Fruit fly (Drosophila melanogaster) whole organism, embryonic: ENCODE measurements around the gene Trl.

Source experiments
- B-H2 ChIP-seq: fragments of 200-800 bp; sonication (Bioruptor generic); optimal IDR thresholded peaks from 2 replicates; lab custom pipeline; 2018; ENCODE audit warnings: missing biosample characterization, mild to moderate bottlenecking, missing genetic modification characterization
- BEAF-32 ChIP-seq: fragments of 200-800 bp; sonication (Bioruptor generic); optimal IDR thresholded peaks from 3 replicates; lab custom pipeline; 2017; ENCODE audit warnings: missing biosample characterization, missing genetic modification characterization, mild to moderate bottlenecking, moderate library complexity, missing genetic modification reagents
- CG10147 ChIP-seq: fragments of 200-800 bp; sonication (Bioruptor generic); optimal IDR thresholded peaks from 2 replicates; lab custom pipeline; 2019; ENCODE audit warnings: missing biosample characterization, mild to moderate bottlenecking, missing genetic modification characterization, moderate library complexity
- CG11560 ChIP-seq: fragments of 200-800 bp; sonication (Bioruptor generic); IDR thresholded peaks from 3 replicates; pipeline ENCODE4 v1.3.6; 2022; ENCODE audit warnings: missing biosample characterization, missing genetic modification characterization
- CG11695 ChIP-seq: fragments of 200-800 bp; sonication (Bioruptor generic); IDR thresholded peaks from 3 replicates; pipeline ENCODE4 v1.3.6; 2022; ENCODE audit warnings: missing biosample characterization, missing genetic modification characterization
- CG12744 ChIP-seq: fragments of 200-800 bp; sonication (Bioruptor generic); optimal IDR thresholded peaks from 2 replicates; lab custom pipeline; 2016; ENCODE audit warnings: missing biosample characterization, missing genetic modification characterization
- CG14965 ChIP-seq: fragments of 200-800 bp; sonication (Bioruptor generic); optimal IDR thresholded peaks from 2 replicates; lab custom pipeline; 2016; ENCODE audit warnings: missing biosample characterization, missing genetic modification characterization, borderline replicate concordance
- CG17359 ChIP-seq: fragments of 200-800 bp; sonication (Bioruptor generic); optimal IDR thresholded peaks from 3 replicates; lab custom pipeline; 2018; ENCODE audit warnings: missing biosample characterization, mild to moderate bottlenecking, missing genetic modification characterization, moderate library complexity
- CG1832 ChIP-seq: fragments of 200-800 bp; sonication (Bioruptor generic); optimal IDR thresholded peaks from 2 replicates; lab custom pipeline; 2017; ENCODE audit warnings: missing biosample characterization, mild to moderate bottlenecking, missing genetic modification characterization, inconsistent platforms
- CG18476 ChIP-seq: fragments of 200-800 bp; sonication (Bioruptor generic); optimal IDR thresholded peaks from 2 replicates; lab custom pipeline; 2016; ENCODE audit warnings: missing biosample characterization, mild to moderate bottlenecking, missing genetic modification characterization
- CG18599 ChIP-seq: fragments of 200-800 bp; sonication (Bioruptor generic); optimal IDR thresholded peaks from 3 replicates; lab custom pipeline; 2017; ENCODE audit warnings: missing biosample characterization, missing genetic modification characterization, mild to moderate bottlenecking, moderate library complexity, missing genetic modification reagents
- CG2120 ChIP-seq: fragments of 200-800 bp; sonication (Bioruptor generic); optimal IDR thresholded peaks from 3 replicates; lab custom pipeline; 2016; ENCODE audit warnings: missing biosample characterization, missing genetic modification characterization
- CG2199 ChIP-seq: fragments of 200-800 bp; sonication (Bioruptor generic); IDR thresholded peaks from 3 replicates; pipeline ENCODE4 v1.3.6; 2022; ENCODE audit warnings: missing biosample characterization, missing genetic modification characterization
- CG31224 ChIP-seq: fragments of 200-800 bp; sonication (Bioruptor generic); IDR thresholded peaks from 2 replicates; pipeline ENCODE4 v1.3.6; 2022; ENCODE audit warnings: missing biosample characterization, missing genetic modification characterization
- CG31365 ChIP-seq: fragments of 200-800 bp; sonication (Bioruptor generic); optimal IDR thresholded peaks from 2 replicates; lab custom pipeline; 2018; ENCODE audit warnings: missing biosample characterization, mild to moderate bottlenecking, missing genetic modification characterization
- CG3726 ChIP-seq: fragments of 200-800 bp; sonication (Bioruptor generic); IDR thresholded peaks from 3 replicates; pipeline ENCODE4, ENCODE4 v1.3.6; 2022; ENCODE audit warnings: missing biosample characterization, missing genetic modification characterization
- CG5180 ChIP-seq: fragments of 200-800 bp; sonication (Bioruptor generic); optimal IDR thresholded peaks from 3 replicates; lab custom pipeline; 2017; ENCODE audit warnings: missing biosample characterization, missing genetic modification characterization, mild to moderate bottlenecking, moderate library complexity, missing genetic modification reagents
- CG6765 ChIP-seq: fragments of 200-800 bp; sonication (Bioruptor generic); optimal IDR thresholded peaks from 3 replicates; lab custom pipeline; 2017; ENCODE audit warnings: missing biosample characterization, mild to moderate bottlenecking, missing genetic modification characterization
- CG7271 ChIP-seq: fragments of 200-800 bp; sonication (Bioruptor generic); optimal IDR thresholded peaks from 2 replicates; lab custom pipeline; 2018; ENCODE audit warnings: missing biosample characterization, mild to moderate bottlenecking, missing genetic modification characterization, moderate library complexity
- CG7786 ChIP-seq: fragments of 200-800 bp; sonication (Bioruptor generic); optimal IDR thresholded peaks from 2 replicates; lab custom pipeline; 2016; ENCODE audit warnings: missing biosample characterization, missing genetic modification characterization
- CG8290 ChIP-seq, 3 experiments: fragments of 200-800 bp; sonication (Bioruptor generic); optimal IDR thresholded peaks; 2 replicates each; lab custom pipeline; 2016 to 2019; ENCODE audit warnings: missing biosample characterization in 3 of 3, missing genetic modification characterization in 3 of 3, mild to moderate bottlenecking in 2 of 3, moderate library complexity in 1 of 3
- CG8388 ChIP-seq: fragments of 200-800 bp; sonication (Bioruptor generic); optimal IDR thresholded peaks from 2 replicates; lab custom pipeline; 2019; ENCODE audit warnings: missing biosample characterization, mild to moderate bottlenecking, missing genetic modification characterization, moderate library complexity
- CG9876 ChIP-seq: fragments of 200-800 bp; sonication (Bioruptor generic); optimal IDR thresholded peaks from 2 replicates; lab custom pipeline; 2016; ENCODE audit warnings: missing biosample characterization, missing genetic modification characterization
- D19B ChIP-seq: fragments of 200-800 bp; sonication (Bioruptor generic); optimal IDR thresholded peaks from 2 replicates; lab custom pipeline; 2017; ENCODE audit warnings: missing biosample characterization, mild to moderate bottlenecking, missing genetic modification characterization
- Dbx ChIP-seq: fragments of 200-800 bp; sonication (Bioruptor generic); IDR thresholded peaks from 3 replicates; pipeline ENCODE4 v1.3.6; 2022; ENCODE audit warnings: missing biosample characterization, missing genetic modification characterization
- Dip2 ChIP-seq: fragments of 200-800 bp; sonication (Bioruptor generic); IDR thresholded peaks from 2 replicates; pipeline ENCODE4 v1.3.6; 2022; ENCODE audit warnings: missing biosample characterization, missing genetic modification characterization
- Kr ChIP-seq: fragments of 200-800 bp; sonication (Bioruptor generic); optimal IDR thresholded peaks from 2 replicates; lab custom pipeline; 2017; ENCODE audit warnings: missing biosample characterization, mild to moderate bottlenecking, missing genetic modification characterization
- Nf-YC ChIP-seq: fragments of 200-800 bp; optimal IDR thresholded peaks from 3 replicates; lab custom pipeline; 2019; ENCODE audit warnings: missing biosample characterization, mild to moderate bottlenecking, missing genetic modification characterization, moderate library complexity
- Taf1 ChIP-seq: fragments of 200-800 bp; sonication (Bioruptor generic); IDR thresholded peaks from 2 replicates; pipeline ENCODE4 v1.3.6; 2022; ENCODE audit warnings: missing biosample characterization, missing genetic modification characterization
- Trl ChIP-seq, 3 experiments: fragments of >200 bp in 2 of 3; fragments of 200-800 bp in 1 of 3; sonication (Bioruptor generic) in 1 of 3; optimal IDR thresholded peaks; 2 replicates in 1 of 3; 3 replicates in 2 of 3; lab custom pipeline; 2016 to 2017; ENCODE audit warnings: missing biosample characterization in 1 of 3, missing genetic modification characterization in 1 of 3
- aop ChIP-seq: fragments of 200-800 bp; sonication (Bioruptor generic); IDR thresholded peaks from 2 replicates; pipeline ENCODE4 v1.3.6; 2022; ENCODE audit warnings: missing biosample characterization, missing genetic modification characterization
- ara ChIP-seq: fragments of 200-800 bp; sonication (Bioruptor generic); IDR thresholded peaks from 2 replicates; pipeline ENCODE4 v1.3.6; 2022; ENCODE audit warnings: missing biosample characterization, missing genetic modification characterization
- ash1 ChIP-seq: fragments of 200-800 bp; sonication (Bioruptor generic); optimal IDR thresholded peaks from 2 replicates; lab custom pipeline; 2018; ENCODE audit warnings: missing biosample characterization, mild to moderate bottlenecking, missing genetic modification characterization
- bab2 ChIP-seq: fragments of 200-800 bp; sonication (Bioruptor generic); optimal IDR thresholded peaks from 2 replicates; lab custom pipeline; 2016; ENCODE audit warnings: missing biosample characterization, missing genetic modification characterization
- bbx ChIP-seq: fragments of 200-800 bp; sonication (Bioruptor generic); IDR thresholded peaks from 2 replicates; pipeline ENCODE4 v1.3.6; 2022; ENCODE audit warnings: missing biosample characterization, missing genetic modification characterization; ENCODE audit not compliant: partially characterized antibody
- bigmax ChIP-seq: fragments of 200-800 bp; sonication (Bioruptor generic); optimal IDR thresholded peaks from 2 replicates; lab custom pipeline; 2018; ENCODE audit warnings: missing biosample characterization, mild to moderate bottlenecking, missing genetic modification characterization
- chif ChIP-seq, 2 experiments: fragments of 200-800 bp; sonication (Bioruptor generic); optimal IDR thresholded peaks; 3 replicates each; lab custom pipeline; 2016; ENCODE audit warnings: missing biosample characterization in 2 of 2, missing genetic modification characterization in 2 of 2
- fd102C ChIP-seq: fragments of 200-800 bp; sonication (Bioruptor generic); optimal IDR thresholded peaks from 2 replicates; lab custom pipeline; 2018; ENCODE audit warnings: missing biosample characterization, mild to moderate bottlenecking, missing genetic modification characterization, moderate library complexity
- ftz-f1 ChIP-seq: fragments of 200-800 bp; sonication (Bioruptor generic); optimal IDR thresholded peaks from 2 replicates; lab custom pipeline; 2016; ENCODE audit warnings: missing biosample characterization, missing genetic modification characterization
- gro ChIP-seq: fragments of 200-800 bp; sonication (Bioruptor generic); optimal IDR thresholded peaks from 2 replicates; lab custom pipeline; 2016; ENCODE audit warnings: missing biosample characterization, missing genetic modification characterization
- kni ChIP-seq: fragments of 200-800 bp; sonication (Bioruptor generic); optimal IDR thresholded peaks from 3 replicates; lab custom pipeline; 2017; ENCODE audit warnings: mild to moderate bottlenecking, missing biosample characterization, missing genetic modification reagents, missing genetic modification characterization
- mirr ChIP-seq: fragments of 200-800 bp; sonication (Bioruptor generic); optimal IDR thresholded peaks from 3 replicates; lab custom pipeline; 2018; ENCODE audit warnings: missing biosample characterization, mild to moderate bottlenecking, missing genetic modification characterization
- nerfin-2 ChIP-seq: fragments of 200-800 bp; sonication (Bioruptor generic); IDR thresholded peaks from 2 replicates; pipeline ENCODE4 v1.3.6; 2022; ENCODE audit warnings: missing biosample characterization, missing genetic modification characterization; ENCODE audit not compliant: partially characterized antibody
- nmo ChIP-seq: fragments of 200-800 bp; sonication (Bioruptor generic); optimal IDR thresholded peaks from 2 replicates; lab custom pipeline; 2018; ENCODE audit warnings: missing biosample characterization, mild to moderate bottlenecking, missing genetic modification characterization, moderate library complexity
- onecut ChIP-seq: fragments of 200-800 bp; sonication (Bioruptor generic); IDR thresholded peaks from 2 replicates; pipeline ENCODE4 v1.3.6; 2022; ENCODE audit warnings: missing biosample characterization, missing genetic modification characterization
- psq ChIP-seq: fragments of 200-800 bp; sonication (Bioruptor generic); optimal IDR thresholded peaks from 2 replicates; lab custom pipeline; 2017; ENCODE audit warnings: missing biosample characterization, missing genetic modification characterization
- sens-2 ChIP-seq: fragments of 200-800 bp; sonication (Bioruptor generic); IDR thresholded peaks from 2 replicates; pipeline ENCODE4 v1.3.6; 2022; ENCODE audit warnings: missing biosample characterization, missing genetic modification characterization
- sisA ChIP-seq: fragments of 200-800 bp; sonication (Bioruptor generic); IDR thresholded peaks from 2 replicates; pipeline ENCODE4 v1.3.6; 2022; ENCODE audit warnings: missing biosample characterization, missing genetic modification characterization
- stc ChIP-seq: fragments of 200-800 bp; sonication (Bioruptor generic); IDR thresholded peaks from 2 replicates; pipeline ENCODE4 v1.3.6; 2022; ENCODE audit warnings: missing biosample characterization, missing genetic modification characterization

Gene Trl

dm6 chr3L:14784949-14785408 lies 24.1 kb upstream of the Trl start (continued):
- peak; percentile 51 for TF ChIP-seq bigmax (GFP tag; lab: Kevin White, UChicago)
- TF ChIP-seq ftz-f1 = peak; percentile 51
- 0 out of 2 replicates have a peak, but pooled peaks have one; percentile 68 for TF ChIP-seq Dip2 (GFP tag; lab: Robert Waterston, UW)
- peak; percentile 96 for TF ChIP-seq CG8388 (GFP tag; lab: Kevin White, UChicago)
- peak; percentile 89 for TF ChIP-seq B-H2 (GFP tag; lab: Kevin White, UChicago)
- TF ChIP-seq CG9876 (GFP tag; lab: Kevin White, UChicago) = peak; percentile 77
- peak; percentile 99 for TF ChIP-seq nmo (GFP tag; lab: Kevin White, UChicago)
- TF ChIP-seq stc (GFP tag; lab: Robert Waterston, UW) = peak; percentile 93
- no peak for TF ChIP-seq bbx (GFP tag; lab: Robert Waterston, UW)
- no peak for TF ChIP-seq Trl (optimal IDR thresholded peaks at IDR 0.05; lab: Kevin White, UChicago)
- peak; percentile 88 for TF ChIP-seq Trl (GFP tag; optimal IDR thresholded peaks at IDR 0.05; lab: Kevin White, UChicago)
- peak; percentile 88 for TF ChIP-seq CG31365
- TF ChIP-seq ash1 (GFP tag; lab: Kevin White, UChicago) = peak; percentile 15
- peak; percentile 85 for TF ChIP-seq CG7271 (tag; lab: Kevin White, UChicago)
- TF ChIP-seq CG14965 (GFP tag; lab: Kevin White, UChicago) = peak; percentile 70
- peak; percentile 99 for TF ChIP-seq CG10147 (GFP tag; lab: Kevin White, UChicago)
- TF ChIP-seq bab2 = peak; percentile 94
- peak; percentile 78; the same call in 2 of the 3 replicates for TF ChIP-seq CG2199 (GFP tag; lab: Robert Waterston, UW)
- TF ChIP-seq aop (GFP tag; lab: Robert Waterston, UW) = peak; percentile 59; the same call in 1 of the 2 replicates
- peak; percentile 91 to 96 for TF ChIP-seq chif (GFP tag; optimal IDR thresholded peaks at IDR 0.05; lab: Kevin White, UChicago)
- peak; percentile 97 for TF ChIP-seq CG18476
- TF ChIP-seq Nf-YC (tag; lab: Kevin White, UChicago) = peak; percentile 92
- peak; percentile 91 for TF ChIP-seq Dbx
- peak; percentile 96 for TF ChIP-seq CG17359
- TF ChIP-seq gro (GFP tag; lab: Kevin White, UChicago) = peak; percentile 93
- TF ChIP-seq CG7786 (GFP tag; lab: Kevin White, UChicago) = peak; percentile 93
- TF ChIP-seq ara = peak; percentile 91
- peak; percentile 92 for TF ChIP-seq D19B (GFP tag; lab: Kevin White, UChicago)
- TF ChIP-seq CG1832 = no peak
- peak; percentile 97 for TF ChIP-seq CG6765
- TF ChIP-seq sens-2 (GFP tag; lab: Robert Waterston, UW) = peak; percentile 71; the same call in 1 of the 2 replicates
- TF ChIP-seq nerfin-2 (GFP tag; lab: Robert Waterston, UW) = no peak
- peak; percentile 81 for TF ChIP-seq CG11560 (tag; lab: Robert Waterston, UW)
- peak; percentile 96 for TF ChIP-seq CG11695 (GFP tag; lab: Robert Waterston, UW)
- peak; percentile 94 for TF ChIP-seq CG12744
- peak; percentile 86 for TF ChIP-seq sisA (GFP tag; lab: Robert Waterston, UW)
- peak; percentile 96 for TF ChIP-seq CG18599 (GFP tag; lab: Kevin White, UChicago)
- peak; percentile 82 for TF ChIP-seq Kr (GFP tag; lab: Kevin White, UChicago)
- peak; percentile 95 for TF ChIP-seq CG8290 (GFP tag; optimal IDR thresholded peaks at IDR 0.05; lab: Kevin White, UChicago)
- peak; percentile 74 to 91 for TF ChIP-seq CG8290 (tag; optimal IDR thresholded peaks at IDR 0.05; lab: Kevin White, UChicago)
- peak; percentile 79 for TF ChIP-seq psq (GFP tag; lab: Kevin White, UChicago)
- peak; percentile 87 for TF ChIP-seq CG31224 (GFP tag; lab: Robert Waterston, UW)
- peak; percentile 96 for TF ChIP-seq CG2120 (GFP tag; lab: Kevin White, UChicago)
- peak; percentile 92 for TF ChIP-seq CG5180 (GFP tag; lab: Kevin White, UChicago)
- TF ChIP-seq BEAF-32 = peak; percentile 14
- peak; percentile 60 for TF ChIP-seq fd102C (GFP tag; lab: Kevin White, UChicago)
- peak; percentile 90 for TF ChIP-seq mirr (GFP tag; lab: Kevin White, UChicago)
- peak; percentile 85 for TF ChIP-seq CG3726 (GFP tag; lab: Robert Waterston, UW)
- peak; percentile 92 for TF ChIP-seq kni (GFP tag; lab: Kevin White, UChicago)
- peak; percentile 85 for TF ChIP-seq onecut (GFP tag; lab: Robert Waterston, UW)
- peak; percentile 82 for TF ChIP-seq Taf1
